Worm (Caenorhabditis elegans): ENCODE measurements around the gene srz-90.

DNA sequence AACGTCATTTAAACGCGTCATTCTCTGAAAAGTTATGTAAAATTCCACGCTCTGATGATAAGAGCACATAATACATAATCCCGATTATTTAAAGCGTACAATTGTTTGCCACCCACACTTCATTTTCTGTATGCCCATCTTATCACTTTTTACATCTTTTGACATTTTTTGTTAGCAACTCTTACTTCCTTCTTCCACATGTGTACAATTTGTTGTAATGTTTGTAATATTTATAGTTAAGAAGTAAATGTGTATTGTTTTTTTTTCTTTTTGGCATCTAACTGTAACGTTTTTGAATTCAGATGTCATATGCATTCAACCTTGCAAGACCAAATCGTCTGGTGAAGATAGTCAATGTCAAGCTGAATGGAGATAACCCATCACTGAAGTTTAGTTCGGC is 7.1 kb upstream of the srz-90 start, which contains the start of gene fbxa-136:
- TF ChIP-seq klf-2 (GFP tag; conservative IDR thresholded peaks at IDR 0.05): no peak
- no peak for TF ChIP-seq ztf-29 (GFP tag; IDR thresholded peaks at IDR 0.05)
- TF ChIP-seq ref-1 (GFP tag; conservative IDR thresholded peaks at IDR 0.05): no peak
- TF ChIP-seq ztf-23 (GFP tag; IDR thresholded peaks at IDR 0.05): no peak
- TF ChIP-seq tab-1 (GFP tag; IDR thresholded peaks at IDR 0.05): no peak
- TF ChIP-seq med-1 (GFP tag; optimal IDR thresholded peaks at IDR 0.05; ENCODE audit: insufficient read depth): no peak
- TF ChIP-seq T22C8.4 (GFP tag; IDR thresholded peaks at IDR 0.05): no peak
- no peak for TF ChIP-seq flt-1 (GFP tag; IDR thresholded peaks at IDR 0.05)

Data from whole organism, midembryonic.